Fruit fly (Drosophila melanogaster) whole organism, embryonic: Measurements from ENCODE around the gene Tsp29Fb.

Experiments used
- Aef1 ChIP-seq: fragments of 200-800 bp; sonication (Bioruptor generic); IDR thresholded peaks from 3 replicates; pipeline ENCODE4 v1.3.6; 2022; ENCODE audit warnings: missing biosample characterization, missing genetic modification characterization
- B-H1 ChIP-seq: fragments of 200-800 bp; sonication (Bioruptor generic); IDR thresholded peaks from 3 replicates; pipeline ENCODE4 v1.3.6; 2022; ENCODE audit warnings: missing biosample characterization, missing genetic modification characterization
- CG10462 ChIP-seq: fragments of 200-800 bp; sonication (Bioruptor generic); optimal IDR thresholded peaks from 2 replicates; lab custom pipeline; 2016; ENCODE audit warnings: missing biosample characterization, missing genetic modification characterization
- CG10654 ChIP-seq: fragments of 200-800 bp; sonication (Bioruptor generic); optimal IDR thresholded peaks from 2 replicates; lab custom pipeline; 2016; ENCODE audit warnings: missing biosample characterization, missing genetic modification characterization
- CG11085 ChIP-seq: fragments of 200-800 bp; sonication (Bioruptor generic); IDR thresholded peaks from 2 replicates; pipeline ENCODE4 v1.3.6; 2022; ENCODE audit warnings: missing biosample characterization, missing genetic modification characterization
- CG11456 ChIP-seq: fragments of 200-800 bp; sonication (Bioruptor generic); IDR thresholded peaks from 3 replicates; pipeline ENCODE4 v1.3.6; 2022; ENCODE audit warnings: missing biosample characterization, missing genetic modification characterization
- CG11695 ChIP-seq: fragments of 200-800 bp; sonication (Bioruptor generic); IDR thresholded peaks from 3 replicates; pipeline ENCODE4 v1.3.6; 2022; ENCODE audit warnings: missing biosample characterization, missing genetic modification characterization
- CG11723 ChIP-seq: fragments of 200-800 bp; sonication (Bioruptor generic); optimal IDR thresholded peaks from 2 replicates; lab custom pipeline; 2017; ENCODE audit warnings: missing biosample characterization, mild to moderate bottlenecking, missing genetic modification characterization
- CG12391 ChIP-seq: fragments of 200-800 bp; sonication (Bioruptor generic); optimal IDR thresholded peaks from 3 replicates; lab custom pipeline; 2018; ENCODE audit warnings: missing biosample characterization, mild to moderate bottlenecking, missing genetic modification characterization, moderate library complexity
- CG16863 ChIP-seq: fragments of 200-800 bp; sonication (Bioruptor generic); optimal IDR thresholded peaks from 3 replicates; lab custom pipeline; 2016; ENCODE audit warnings: missing biosample characterization, missing genetic modification characterization
- CG17361 ChIP-seq: fragments of 200-800 bp; sonication (Bioruptor generic); IDR thresholded peaks from 3 replicates; pipeline ENCODE4 v1.3.6; 2022; ENCODE audit warnings: missing biosample characterization, missing genetic modification characterization
- CG2120 ChIP-seq: fragments of 200-800 bp; sonication (Bioruptor generic); optimal IDR thresholded peaks from 3 replicates; lab custom pipeline; 2016; ENCODE audit warnings: missing biosample characterization, missing genetic modification characterization
- CG34376 ChIP-seq: fragments of 200-800 bp; sonication (Bioruptor generic); optimal IDR thresholded peaks from 2 replicates; lab custom pipeline; 2018; ENCODE audit warnings: missing biosample characterization, mild to moderate bottlenecking, missing genetic modification characterization
- CG34422 ChIP-seq: fragments of 200-800 bp; sonication (Bioruptor generic); IDR thresholded peaks from 3 replicates; pipeline ENCODE4 v1.3.6; 2022; ENCODE audit warnings: missing biosample characterization, missing genetic modification characterization
- CG4820 ChIP-seq: fragments of 200-800 bp; sonication (Bioruptor generic); optimal IDR thresholded peaks from 3 replicates; lab custom pipeline; 2016; ENCODE audit warnings: missing biosample characterization, missing genetic modification characterization
- CG6272 ChIP-seq: fragments of 200-800 bp; sonication (Bioruptor generic); IDR thresholded peaks from 2 replicates; pipeline ENCODE4 v1.3.6; 2022; ENCODE audit warnings: missing biosample characterization, missing genetic modification characterization
- CG6854 ChIP-seq: fragments of 200-800 bp; sonication (Bioruptor generic); optimal IDR thresholded peaks from 3 replicates; lab custom pipeline; 2017; ENCODE audit warnings: missing biosample characterization, mild to moderate bottlenecking, missing genetic modification characterization
- CG7357 ChIP-seq: fragments of 200-800 bp; sonication (Bioruptor generic); IDR thresholded peaks from 3 replicates; pipeline ENCODE4 v1.3.6; 2022; ENCODE audit warnings: missing biosample characterization, missing genetic modification characterization
- CG7745 ChIP-seq: fragments of 200-800 bp; sonication (Bioruptor generic); optimal IDR thresholded peaks from 2 replicates; lab custom pipeline; 2018; ENCODE audit warnings: missing biosample characterization, mild to moderate bottlenecking, missing genetic modification characterization, moderate library complexity
- CG9876 ChIP-seq: fragments of 200-800 bp; sonication (Bioruptor generic); optimal IDR thresholded peaks from 2 replicates; lab custom pipeline; 2016; ENCODE audit warnings: missing biosample characterization, missing genetic modification characterization
- Camta ChIP-seq: fragments of 200-800 bp; sonication (Bioruptor generic); optimal IDR thresholded peaks from 2 replicates; lab custom pipeline; 2016; ENCODE audit warnings: missing biosample characterization, missing genetic modification characterization
- Dll ChIP-seq: fragments of 200-800 bp; sonication (Bioruptor generic); IDR thresholded peaks from 4 replicates; pipeline ENCODE4 v1.3.6; 2022; ENCODE audit warnings: missing biosample characterization, missing genetic modification characterization; ENCODE audit not compliant: partially characterized antibody
- Eip74EF ChIP-seq, 2 experiments: fragments of 200-800 bp in 1 of 2; fragments of >200 bp in 1 of 2; sonication (Bioruptor generic) in 1 of 2; optimal IDR thresholded peaks; 2 replicates each; lab custom pipeline; 2017 to 2019; ENCODE audit warnings: missing biosample characterization in 2 of 2, missing genetic modification characterization in 2 of 2, mild to moderate bottlenecking in 1 of 2, moderate library complexity in 1 of 2
- Gug ChIP-seq: fragments of 200-800 bp; sonication (Bioruptor generic); IDR thresholded peaks from 4 replicates; pipeline ENCODE4 v1.3.6; 2022; ENCODE audit warnings: missing biosample characterization, missing genetic modification characterization
- Kr ChIP-seq: fragments of 200-800 bp; sonication (Bioruptor generic); optimal IDR thresholded peaks from 2 replicates; lab custom pipeline; 2017; ENCODE audit warnings: missing biosample characterization, mild to moderate bottlenecking, missing genetic modification characterization
- Med ChIP-seq: fragments of 200-800 bp; sonication (Bioruptor generic); peaks from one replicate; lab custom pipeline; 2016; ENCODE audit warnings: missing biosample characterization, missing genetic modification characterization, mild to moderate bottlenecking, inconsistent platforms, moderate library complexity
- Mes4 ChIP-seq: fragments of 200-800 bp; sonication (Bioruptor generic); optimal IDR thresholded peaks from 2 replicates; lab custom pipeline; 2016; ENCODE audit warnings: missing biosample characterization, missing genetic modification characterization
- Oli ChIP-seq: fragments of 200-800 bp; sonication (Bioruptor generic); optimal IDR thresholded peaks from 2 replicates; lab custom pipeline; 2018; ENCODE audit warnings: missing biosample characterization, mild to moderate bottlenecking, missing genetic modification characterization, moderate library complexity
- ato ChIP-seq: fragments of 200-800 bp; sonication (Bioruptor generic); IDR thresholded peaks from 2 replicates; pipeline ENCODE4 v1.3.6; 2022; ENCODE audit warnings: missing biosample characterization, missing genetic modification characterization; ENCODE audit not compliant: partially characterized antibody
- btn ChIP-seq: fragments of 200-800 bp; sonication (Bioruptor generic); optimal IDR thresholded peaks from 2 replicates; lab custom pipeline; 2016; ENCODE audit warnings: missing biosample characterization, missing genetic modification characterization
- chinmo ChIP-seq: fragments of 200-800 bp; sonication (Bioruptor generic); IDR thresholded peaks from 4 replicates; pipeline ENCODE4 v1.3.6; 2022; ENCODE audit warnings: missing biosample characterization, missing genetic modification characterization; ENCODE audit not compliant: partially characterized antibody
- croc ChIP-seq: fragments of 200-800 bp; sonication (Bioruptor generic); conservative IDR thresholded peaks from 3 replicates; pipeline ENCODE4 v1.3.6; 2022; ENCODE audit warnings: missing biosample characterization, missing genetic modification characterization
- cwo ChIP-seq: fragments of 200-800 bp; sonication (Bioruptor generic); optimal IDR thresholded peaks from 3 replicates; lab custom pipeline; 2017; ENCODE audit warnings: missing biosample characterization, missing genetic modification characterization, mild to moderate bottlenecking, moderate library complexity, missing genetic modification reagents
- da ChIP-seq: fragments of 200-800 bp; sonication (Bioruptor generic); optimal IDR thresholded peaks from 2 replicates; lab custom pipeline; 2016; ENCODE audit warnings: missing biosample characterization, missing genetic modification characterization
- disco-r ChIP-seq: fragments of 200-800 bp; sonication (Bioruptor generic); optimal IDR thresholded peaks from 2 replicates; lab custom pipeline; 2016; ENCODE audit warnings: missing biosample characterization, missing genetic modification characterization
- dm ChIP-seq: fragments of 200-800 bp; sonication (Bioruptor generic); optimal IDR thresholded peaks from 3 replicates; lab custom pipeline; 2016; ENCODE audit warnings: missing biosample characterization, missing genetic modification characterization
- exex ChIP-seq: fragments of 200-800 bp; sonication (Bioruptor generic); optimal IDR thresholded peaks from 4 replicates; lab custom pipeline; 2018; ENCODE audit warnings: missing biosample characterization, mild to moderate bottlenecking, missing genetic modification characterization, moderate library complexity
- fd3F ChIP-seq: fragments of 200-800 bp; sonication (Bioruptor generic); optimal IDR thresholded peaks from 2 replicates; lab custom pipeline; 2018; ENCODE audit warnings: missing biosample characterization, mild to moderate bottlenecking, missing genetic modification characterization, moderate library complexity
- gcm ChIP-seq: fragments of 200-800 bp; sonication (Bioruptor generic); optimal IDR thresholded peaks from 2 replicates; lab custom pipeline; 2019; ENCODE audit warnings: missing biosample characterization, mild to moderate bottlenecking, missing genetic modification characterization, moderate library complexity
- hbn ChIP-seq: fragments of 200-800 bp; sonication (Bioruptor generic); IDR thresholded peaks from 2 replicates; pipeline ENCODE4 v1.3.6; 2022; ENCODE audit warnings: missing biosample characterization, missing genetic modification characterization; ENCODE audit not compliant: partially characterized antibody
- insv ChIP-seq, 2 experiments: fragments of 200-800 bp; sonication (Bioruptor generic); optimal IDR thresholded peaks; 3 replicates each; lab custom pipeline; 2016 to 2018; ENCODE audit warnings: missing biosample characterization in 2 of 2, missing genetic modification characterization in 2 of 2
- kay ChIP-seq: fragments of 200-800 bp; sonication (Bioruptor generic); optimal IDR thresholded peaks from 2 replicates; lab custom pipeline; 2016; ENCODE audit warnings: missing biosample characterization, missing genetic modification characterization
- lab ChIP-seq: fragments of 200-800 bp; sonication (Bioruptor generic); optimal IDR thresholded peaks from 3 replicates; lab custom pipeline; 2017; ENCODE audit warnings: missing biosample characterization, missing genetic modification characterization, mild to moderate bottlenecking, moderate library complexity, missing genetic modification reagents
- lbe ChIP-seq: fragments of 200-800 bp; sonication (Bioruptor generic); optimal IDR thresholded peaks from 2 replicates; lab custom pipeline; 2016; ENCODE audit warnings: missing biosample characterization, mild to moderate bottlenecking, missing genetic modification characterization
- lola ChIP-seq, 3 experiments: fragments of >200 bp in 2 of 3; fragments of 200-800 bp in 1 of 3; sonication (Bioruptor generic) in 1 of 3; optimal IDR thresholded peaks; 2 replicates each; lab custom pipeline; 2017 to 2019; ENCODE audit warnings: missing biosample characterization in 3 of 3, missing genetic modification characterization in 3 of 3, mild to moderate bottlenecking in 1 of 3, moderate library complexity in 1 of 3
- ro ChIP-seq: fragments of 200-800 bp; sonication (Bioruptor generic); IDR thresholded peaks from 2 replicates; pipeline ENCODE4 v1.3.6; 2022; ENCODE audit warnings: missing biosample characterization, missing genetic modification characterization
- sd ChIP-seq: fragments of 200-800 bp; sonication (Bioruptor generic); optimal IDR thresholded peaks from 3 replicates; lab custom pipeline; 2018; ENCODE audit warnings: missing biosample characterization, mild to moderate bottlenecking, missing genetic modification characterization, moderate library complexity
- seq ChIP-seq: fragments of 200-800 bp; sonication (Bioruptor generic); IDR thresholded peaks from 2 replicates; pipeline ENCODE4 v1.3.6; 2022; ENCODE audit warnings: missing biosample characterization, missing genetic modification characterization
- sug ChIP-seq: fragments of 200-800 bp; optimal IDR thresholded peaks from 2 replicates; lab custom pipeline; 2019; ENCODE audit warnings: missing biosample characterization, mild to moderate bottlenecking, missing genetic modification characterization, moderate library complexity
- tup ChIP-seq: fragments of 200-800 bp; sonication (Bioruptor generic); optimal IDR thresholded peaks from 2 replicates; lab custom pipeline; 2016; ENCODE audit warnings: missing biosample characterization, mild to moderate bottlenecking, missing genetic modification characterization, moderate library complexity

The Tsp29Fb gene

DNA sequence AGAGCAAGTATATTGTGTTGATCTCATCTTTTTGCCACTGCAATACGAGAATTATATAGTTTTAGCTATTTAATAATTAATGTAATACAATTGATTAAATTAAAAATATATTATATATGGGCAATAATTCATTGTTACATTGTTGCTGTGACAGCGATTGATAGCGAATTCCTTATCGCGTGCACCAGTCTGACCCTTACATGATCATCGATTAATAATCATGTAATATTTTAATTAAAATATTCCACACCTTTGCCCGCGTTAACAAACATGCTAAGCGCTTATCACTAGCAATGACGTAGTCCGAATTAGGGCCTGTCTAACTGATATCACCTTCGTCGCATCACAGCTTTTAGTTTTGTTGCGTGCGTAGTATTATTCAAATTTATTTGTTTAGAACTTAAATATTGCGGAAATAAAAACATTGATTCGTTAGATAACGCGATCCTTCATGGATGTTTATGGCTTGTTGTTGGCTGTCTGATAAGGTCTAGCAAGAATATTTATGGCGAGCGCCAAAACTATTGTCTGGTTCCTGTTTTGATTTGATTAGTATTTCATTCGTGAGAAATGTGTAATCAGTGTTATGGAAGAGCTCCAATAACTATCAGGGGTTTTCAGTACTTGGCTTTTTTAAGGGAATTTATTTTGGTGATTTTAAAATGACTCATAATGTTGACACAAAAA, 50.2 kb downstream of the Tsp29Fb start (continued):
- TF ChIP-seq disco-r (GFP tag; lab: Kevin White, UChicago) (no peak), cwo (GFP tag; lab: Kevin White, UChicago) (no peak), CG4820 (GFP tag; lab: Kevin White, UChicago) (no peak), CG10462 (GFP tag; lab: Kevin White, UChicago) (no peak), sug (tag; lab: Kevin White, UChicago) (peak; percentile 83), fd3F (GFP tag; lab: Kevin White, UChicago) (no peak), lab (GFP tag; lab: Kevin White, UChicago) (peak; percentile 15), Oli (no peak), CG2120 (GFP tag; lab: Kevin White, UChicago) (no peak), CG16863 (GFP tag; lab: Kevin White, UChicago) (no peak), Dll (GFP tag; lab: Robert Waterston, UW) (no peak), hbn (GFP tag; lab: Robert Waterston, UW) (no peak), chinmo (GFP tag; lab: Robert Waterston, UW) (0 out of 4 replicates have a peak, but pooled peaks have one; percentile 44), Aef1 (GFP tag; lab: Robert Waterston, UW) (no peak), Kr (GFP tag; lab: Kevin White, UChicago) (no peak), CG7745 (tag; lab: Kevin White, UChicago) (no peak), Med (GFP tag; lab: Kevin White, UChicago) (peak; percentile 41), lbe (GFP tag; lab: Kevin White, UChicago) (no peak), CG6272 (GFP tag; lab: Robert Waterston, UW) (no peak), CG11456 (GFP tag; lab: Robert Waterston, UW) (no peak), seq (GFP tag; lab: Robert Waterston, UW) (no peak), CG17361 (GFP tag; lab: Robert Waterston, UW) (no peak), CG11695 (GFP tag; lab: Robert Waterston, UW) (no peak), Gug (no peak), gcm (GFP tag; lab: Kevin White, UChicago) (no peak), CG34422 (GFP tag; lab: Robert Waterston, UW) (no peak), kay (GFP tag; lab: Kevin White, UChicago) (no peak), CG7357 (GFP tag; lab: Robert Waterston, UW) (no peak), CG10654 (GFP tag; lab: Kevin White, UChicago) (no peak), CG34376 (peak; percentile 98), tup (no peak), exex (tag; lab: Kevin White, UChicago) (peak; percentile 93), Mes4 (no peak), CG11085 (GFP tag; lab: Robert Waterston, UW) (no peak), B-H1 (GFP tag; lab: Robert Waterston, UW) (no peak), CG12391 (tag; lab: Kevin White, UChicago) (no peak), btn (no peak), da (GFP tag; lab: Kevin White, UChicago) (no peak), CG11723 (no peak), dm (no peak), ro (no peak), Eip74EF (GFP tag; optimal IDR thresholded peaks at IDR 0.05; lab: Kevin White, UChicago) (peak in 1 of 2 experiments; percentile 67), CG9876 (no peak), CG6854 (GFP tag; lab: Kevin White, UChicago) (no peak), sd (tag; lab: Kevin White, UChicago) (peak; percentile 79), lola (GFP tag; optimal IDR thresholded peaks at IDR 0.05; lab: Kevin White, UChicago) (no peak), ato (GFP tag; lab: Robert Waterston, UW) (no peak), croc (GFP tag; lab: Robert Waterston, UW) (no peak), Camta (GFP tag; lab: Kevin White, UChicago) (no peak), insv (GFP tag; optimal IDR thresholded peaks at IDR 0.05; lab: Kevin White, UChicago) (no peak)
